Worm (Caenorhabditis elegans): Measurements from ENCODE around the gene Y76A2B.4.
"Not testable (repeated sequence)": the region's sequence is repeated elsewhere in the genome, so short reads cannot be mapped to it uniquely, and the experiment has no call there.

Gene Y76A2B.4

ce11 chrIII:13501599-13501998 lies 45.0 kb downstream of the Y76A2B.4 start, which contains the start of gene T28A8.5:
T28A8.5 (plus strand) TSS chrIII:13501630.
- no peak for TF ChIP-seq ets-4 (tag; optimal IDR thresholded peaks at IDR 0.05)
- TF ChIP-seq gmeb-2 (tag; optimal IDR thresholded peaks at IDR 0.05): no peak
- TF ChIP-seq dve-1 (tag; optimal IDR thresholded peaks at IDR 0.05): no peak

ce11 chrIII:13498899-13499298 lies 47.7 kb downstream of the Y76A2B.4 start, which contains the start of gene T28A8.6:
T28A8.6 (plus strand) TSS chrIII:13499199.
- TF ChIP-seq gmeb-2 (tag; optimal IDR thresholded peaks at IDR 0.05); pqm-1 (tag; optimal IDR thresholded peaks at IDR 0.05); ama-1 (optimal IDR thresholded peaks at IDR 0.05): not testable (repeated sequence)

- TF ChIP-seq tbx-7 (tag; optimal IDR thresholded peaks at IDR 0.05) (no peak), elt-2 (tag; optimal IDR thresholded peaks at IDR 0.05) (no peak), ceh-24 (tag; optimal IDR thresholded peaks at IDR 0.05) (no peak), ztf-16 (tag; optimal IDR thresholded peaks at IDR 0.05) (no peak), ceh-19 (GFP tag; optimal IDR thresholded peaks at IDR 0.05) (no peak), K02D7.2 (tag; optimal IDR thresholded peaks at IDR 0.05) (no peak), nfya-1 (tag; optimal IDR thresholded peaks at IDR 0.05) (no peak), ceh-2 (tag; optimal IDR thresholded peaks at IDR 0.05) (no peak), hlh-6 (tag; optimal IDR thresholded peaks at IDR 0.05) (no peak), pax-1 (tag; optimal IDR thresholded peaks at IDR 0.05) (no peak), ceh-48 (tag; optimal IDR thresholded peaks at IDR 0.05) (no peak), madf-2 (tag; optimal IDR thresholded peaks at IDR 0.05) (no peak)
Observed at ce11 chrIII:13495571-13495970, 51.0 kb downstream of the Y76A2B.4 start, which contains the start of gene T28A8.2. T28A8.2 (minus strand) TSS chrIII:13495671.
